Worm (Caenorhabditis elegans): Measurements from ENCODE around the gene cex-1.

DNA sequence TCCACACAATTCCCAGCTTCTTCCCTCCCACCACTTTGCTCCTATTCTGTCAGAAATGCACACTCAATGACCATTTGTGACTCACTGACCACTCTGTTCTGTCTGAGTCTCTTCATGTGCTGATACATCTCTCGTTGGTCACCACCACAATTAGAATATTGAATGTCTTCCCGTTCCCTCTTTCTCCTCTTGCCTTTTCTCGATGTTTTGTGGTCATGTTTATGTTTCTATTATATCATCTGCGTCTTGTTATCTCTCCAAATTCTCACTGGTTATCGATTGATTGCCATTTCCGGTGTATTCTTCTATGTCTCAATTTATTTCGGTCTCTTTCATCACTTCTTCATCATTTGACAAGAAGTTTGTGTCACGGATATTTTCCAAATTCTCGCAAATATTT lies 13.4 kb downstream of the cex-1 start:
- no peak for TF ChIP-seq nhr-43 (tag; optimal IDR thresholded peaks at IDR 0.05; ENCODE audit: poor library complexity, severe bottlenecking)
- TF ChIP-seq tbx-2 (tag; optimal IDR thresholded peaks at IDR 0.05): no peak
- TF ChIP-seq nhr-76 (tag; optimal IDR thresholded peaks at IDR 0.05): no peak
- no peak for TF ChIP-seq nhr-28 (tag; optimal IDR thresholded peaks at IDR 0.05)
- TF ChIP-seq ztf-11 (tag; optimal IDR thresholded peaks at IDR 0.05): no peak
- TF ChIP-seq egl-5 (tag; optimal IDR thresholded peaks at IDR 0.05): no peak
- TF ChIP-seq fkh-2 (tag; optimal IDR thresholded peaks at IDR 0.05): no peak
- TF ChIP-seq egl-27 (tag; optimal IDR thresholded peaks at IDR 0.05): no peak
- no peak for TF ChIP-seq fos-1 (tag; optimal IDR thresholded peaks at IDR 0.05)
- no peak for TF ChIP-seq fkh-10 (GFP tag; optimal IDR thresholded peaks at IDR 0.05)
- TF ChIP-seq unc-62 (GFP tag; optimal IDR thresholded peaks at IDR 0.05): no peak
- no peak for TF ChIP-seq elt-3 (tag; optimal IDR thresholded peaks at IDR 0.05)
- TF ChIP-seq nhr-23 (tag; optimal IDR thresholded peaks at IDR 0.05): no peak

All from whole organism, L3 larva.